Worm (Caenorhabditis elegans) whole organism, L2 larva: ENCODE data around the gene ergi-2.

ENCODE experiments used
- C34F6.9 ChIP-seq: fragments of 150-350 bp; optimal IDR thresholded peaks from 2 replicates; lab custom pipeline; 2014; ENCODE audit warnings: missing biosample characterization, missing genetic modification characterization
- F13H6.1 ChIP-seq: sonication (generic microtip); optimal IDR thresholded peaks from 2 replicates; lab custom pipeline; 2016; ENCODE audit warnings: missing genetic modification characterization, missing compliant biosample characterization
- R02D3.7 ChIP-seq: fragments of 150-350 bp; optimal IDR thresholded peaks from 2 replicates; lab custom pipeline; 2014; ENCODE audit warnings: missing biosample characterization, missing genetic modification characterization
- Y55F3AM.14 ChIP-seq: fragments of 200-800 bp; sonication (Bioruptor generic); optimal IDR thresholded peaks from 2 replicates; lab custom pipeline; 2018; ENCODE audit warnings: mild to moderate bottlenecking, missing genetic modification characterization, missing compliant biosample characterization
- ZK546.5 ChIP-seq: sonication (generic microtip); optimal IDR thresholded peaks from 2 replicates; lab custom pipeline; 2017; ENCODE audit warnings: missing biosample characterization, missing genetic modification characterization
- alr-1 ChIP-seq: fragments of 150-350 bp; optimal IDR thresholded peaks from 2 replicates; lab custom pipeline; 2014; ENCODE audit warnings: missing biosample characterization, missing genetic modification characterization
- aly-2 ChIP-seq: fragments of 150-350 bp; optimal IDR thresholded peaks from 2 replicates; lab custom pipeline; 2014; ENCODE audit warnings: missing biosample characterization, missing genetic modification characterization
- ama-1 ChIP-seq: fragments of 150-350 bp; optimal IDR thresholded peaks from 2 replicates; lab custom pipeline; 2018; ENCODE audit warnings: inconsistent platforms
- blmp-1 ChIP-seq: sonication (generic microtip); optimal IDR thresholded peaks from 2 replicates; lab custom pipeline; 2017; ENCODE audit warnings: missing genetic modification characterization, mild to moderate bottlenecking, missing compliant biosample characterization, antibody characterized with exemption, moderate library complexity; ENCODE audit not compliant: insufficient read depth
- ceh-16 ChIP-seq: fragments of 150-350 bp; optimal IDR thresholded peaks from 2 replicates; lab custom pipeline; 2014; ENCODE audit warnings: missing biosample characterization, missing genetic modification characterization
- ceh-82 ChIP-seq: fragments of 150-350 bp; optimal IDR thresholded peaks from 2 replicates; lab custom pipeline; 2014; ENCODE audit warnings: missing biosample characterization, missing genetic modification characterization
- crh-2 ChIP-seq: sonication (generic microtip); optimal IDR thresholded peaks from 2 replicates; lab custom pipeline; 2017; ENCODE audit warnings: missing biosample characterization, missing genetic modification characterization
- dmd-4 ChIP-seq: sonication (generic microtip); optimal IDR thresholded peaks from 2 replicates; lab custom pipeline; 2017; ENCODE audit warnings: missing biosample characterization, missing genetic modification characterization
- egl-27 ChIP-seq: sonication (generic microtip); optimal IDR thresholded peaks from 3 replicates; lab custom pipeline; 2017; ENCODE audit warnings: missing biosample characterization, missing genetic modification reagents, missing genetic modification characterization
- elt-1 ChIP-seq: fragments of 150-350 bp; optimal IDR thresholded peaks from 2 replicates; lab custom pipeline; 2014; ENCODE audit warnings: missing biosample characterization, missing genetic modification characterization
- elt-3 ChIP-seq: sonication (generic microtip); optimal IDR thresholded peaks from 2 replicates; lab custom pipeline; 2017; ENCODE audit warnings: missing biosample characterization, missing genetic modification characterization
- fos-1 ChIP-seq: fragments of 150-350 bp; optimal IDR thresholded peaks from 2 replicates; lab custom pipeline; 2014; ENCODE audit warnings: missing biosample characterization, missing genetic modification characterization
- gmeb-1 ChIP-seq: fragments of 150-350 bp; optimal IDR thresholded peaks from 2 replicates; lab custom pipeline; 2014; ENCODE audit warnings: missing biosample characterization, missing genetic modification characterization
- lin-11 ChIP-seq: fragments of 150-350 bp; sonication (generic microtip); optimal IDR thresholded peaks from 2 replicates; lab custom pipeline; 2014; ENCODE audit warnings: missing biosample characterization, missing genetic modification characterization, inconsistent platforms, mixed read lengths
- lin-13 ChIP-seq: fragments of 150-350 bp; optimal IDR thresholded peaks from 2 replicates; lab custom pipeline; 2014; ENCODE audit warnings: missing biosample characterization, missing genetic modification reagents, missing genetic modification characterization
- lin-39 ChIP-seq: fragments of 150-350 bp; optimal IDR thresholded peaks from 2 replicates; lab custom pipeline; 2014; ENCODE audit warnings: missing biosample characterization, missing genetic modification reagents, missing genetic modification characterization
- lsy-2 ChIP-seq, 2 experiments: fragments of 150-350 bp in 1 of 2; sonication (generic microtip) in 1 of 2; optimal IDR thresholded peaks; 2 replicates each; lab custom pipeline; 2014 to 2017; ENCODE audit warnings: missing biosample characterization in 2 of 2, missing genetic modification characterization in 2 of 2
- mab-5 ChIP-seq: fragments of 150-350 bp; optimal IDR thresholded peaks from 2 replicates; lab custom pipeline; 2014; ENCODE audit warnings: missing biosample characterization, missing genetic modification characterization
- mbf-1 ChIP-seq: sonication (generic microtip); optimal IDR thresholded peaks from 2 replicates; lab custom pipeline; 2017; ENCODE audit warnings: missing biosample characterization, missing genetic modification characterization
- mdl-1 ChIP-seq, 2 experiments: fragments of 150-350 bp in 1 of 2; sonication (generic microtip) in 1 of 2; optimal IDR thresholded peaks; 2 replicates each; lab custom pipeline; 2017; ENCODE audit warnings: missing biosample characterization in 2 of 2, missing genetic modification characterization in 2 of 2
- nhr-10 ChIP-seq: sonication (generic microtip); optimal IDR thresholded peaks from 2 replicates; lab custom pipeline; 2017; ENCODE audit warnings: missing biosample characterization, missing genetic modification characterization
- nhr-11 ChIP-seq: fragments of 150-350 bp; optimal IDR thresholded peaks from 2 replicates; lab custom pipeline; 2014; ENCODE audit warnings: missing biosample characterization, missing genetic modification characterization
- nhr-12 ChIP-seq: fragments of 150-350 bp; optimal IDR thresholded peaks from 2 replicates; lab custom pipeline; 2014; ENCODE audit warnings: missing biosample characterization, missing genetic modification characterization
- nhr-129 ChIP-seq: fragments of 150-350 bp; optimal IDR thresholded peaks from 2 replicates; lab custom pipeline; 2014; ENCODE audit warnings: missing biosample characterization, missing genetic modification characterization
- nhr-21 ChIP-seq: fragments of 150-350 bp; optimal IDR thresholded peaks from 2 replicates; lab custom pipeline; 2014; ENCODE audit warnings: missing biosample characterization, missing genetic modification characterization
- nhr-23 ChIP-seq: fragments of 150-350 bp; optimal IDR thresholded peaks from 2 replicates; lab custom pipeline; 2014; ENCODE audit warnings: missing biosample characterization, missing genetic modification reagents, missing genetic modification characterization
- nhr-237 ChIP-seq: fragments of 150-350 bp; optimal IDR thresholded peaks from 2 replicates; lab custom pipeline; 2014; ENCODE audit warnings: missing biosample characterization, missing genetic modification characterization
- nhr-25 ChIP-seq: fragments of 150-350 bp; sonication (generic microtip); optimal IDR thresholded peaks from 3 replicates; lab custom pipeline; 2014; ENCODE audit warnings: missing biosample characterization, missing genetic modification characterization
- nhr-6 ChIP-seq: fragments of 150-350 bp; optimal IDR thresholded peaks from 2 replicates; lab custom pipeline; 2014; ENCODE audit warnings: missing biosample characterization, missing genetic modification characterization
- nhr-77 ChIP-seq: fragments of 150-350 bp; optimal IDR thresholded peaks from 2 replicates; lab custom pipeline; 2014; ENCODE audit warnings: missing biosample characterization, missing genetic modification characterization
- peb-1 ChIP-seq: fragments of 150-350 bp; optimal IDR thresholded peaks from 2 replicates; lab custom pipeline; 2014; ENCODE audit warnings: missing biosample characterization, missing genetic modification characterization
- sem-4 ChIP-seq: fragments of 150-350 bp; optimal IDR thresholded peaks from 2 replicates; lab custom pipeline; 2014; ENCODE audit warnings: missing biosample characterization, missing genetic modification reagents, missing genetic modification characterization
- skn-1 ChIP-seq: sonication (generic microtip); optimal IDR thresholded peaks from 2 replicates; lab custom pipeline; 2017; ENCODE audit warnings: missing biosample characterization, missing genetic modification characterization
- sma-3 ChIP-seq: sonication (generic microtip); optimal IDR thresholded peaks from 2 replicates; lab custom pipeline; 2016; ENCODE audit warnings: missing genetic modification reagents, missing genetic modification characterization, missing compliant biosample characterization
- sma-9 ChIP-seq, 2 experiments: fragments of 150-350 bp in 1 of 2; sonication (generic microtip) in 1 of 2; optimal IDR thresholded peaks; 2 replicates each; lab custom pipeline; 2014 to 2016; ENCODE audit warnings: missing genetic modification characterization in 2 of 2, mild to moderate bottlenecking in 1 of 2, missing biosample characterization in 1 of 2, missing compliant biosample characterization in 1 of 2, missing genetic modification reagents in 1 of 2, moderate library complexity in 1 of 2
- snpc-4 ChIP-seq: fragments of 150-350 bp; optimal IDR thresholded peaks from 2 replicates; lab custom pipeline; 2014; ENCODE audit warnings: missing biosample characterization, missing genetic modification characterization
- unc-39 ChIP-seq: fragments of 150-350 bp; optimal IDR thresholded peaks from 2 replicates; lab custom pipeline; 2014; ENCODE audit warnings: missing biosample characterization, missing genetic modification characterization
- unc-55 ChIP-seq: fragments of 150-350 bp; sonication (generic microtip); optimal IDR thresholded peaks from 3 replicates; lab custom pipeline; 2014; ENCODE audit warnings: missing biosample characterization, missing genetic modification reagents, missing genetic modification characterization
- unc-62 ChIP-seq: fragments of 150-350 bp; optimal IDR thresholded peaks from 2 replicates; lab custom pipeline; 2014; ENCODE audit warnings: missing biosample characterization, missing genetic modification reagents, missing genetic modification characterization
- zag-1 ChIP-seq: fragments of 150-350 bp; optimal IDR thresholded peaks from 2 replicates; lab custom pipeline; 2014; ENCODE audit warnings: missing biosample characterization, missing genetic modification characterization
- ztf-1 ChIP-seq: fragments of 200-800 bp; sonication (Bioruptor generic); conservative IDR thresholded peaks from 2 replicates; pipeline ENCODE4 v1.3.6; 2022; ENCODE audit warnings: missing genetic modification characterization, missing compliant biosample characterization
- ztf-11 ChIP-seq: sonication (generic microtip); optimal IDR thresholded peaks from 2 replicates; lab custom pipeline; 2017; ENCODE audit warnings: missing biosample characterization, missing genetic modification characterization
- ztf-4 ChIP-seq: fragments of 150-350 bp; optimal IDR thresholded peaks from 2 replicates; lab custom pipeline; 2014; ENCODE audit warnings: missing biosample characterization, missing genetic modification characterization

Gene ergi-2

ce11 chrX:14973085-14973484 is 34.0 kb downstream of the ergi-2 start:
- no peak for TF ChIP-seq egl-27 (tag; lab: Kevin White, UChicago)
- TF ChIP-seq skn-1 (tag; lab: Kevin White, UChicago), result no peak
- TF ChIP-seq nhr-237, result no peak
- TF ChIP-seq unc-55 (GFP tag; lab: Kevin White, UChicago), result no peak
- no peak for TF ChIP-seq ama-1 (lab: Kevin White, UChicago)
- TF ChIP-seq nhr-10 (tag; lab: Kevin White, UChicago), result no peak
- no peak for TF ChIP-seq C34F6.9 (tag; lab: Kevin White, UChicago)
- no peak for TF ChIP-seq alr-1 (tag; lab: Kevin White, UChicago)
- TF ChIP-seq peb-1 (tag; lab: Kevin White, UChicago), result no peak
- no peak for TF ChIP-seq lin-39 (tag; lab: Kevin White, UChicago)
- TF ChIP-seq elt-1 (tag; lab: Kevin White, UChicago), result no peak
- TF ChIP-seq crh-2 (tag; lab: Kevin White, UChicago), result no peak

- TF ChIP-seq unc-62 (GFP tag; lab: Kevin White, UChicago) (no peak), nhr-11 (tag; lab: Kevin White, UChicago) (no peak), snpc-4 (tag; lab: Kevin White, UChicago) (no peak), mdl-1 (tag; optimal IDR thresholded peaks at IDR 0.05; lab: Kevin White, UChicago) (no peak), sma-3 (GFP tag; lab: Kevin White, UChicago) (no peak), C34F6.9 (tag; lab: Kevin White, UChicago) (peak; percentile 60), sem-4 (tag; lab: Kevin White, UChicago) (no peak), ZK546.5 (tag; lab: Kevin White, UChicago) (no peak), elt-3 (tag; lab: Kevin White, UChicago) (no peak), ztf-1 (no peak), nhr-237 (no peak), nhr-12 (no peak), ztf-4 (tag; lab: Kevin White, UChicago) (no peak), elt-1 (tag; lab: Kevin White, UChicago) (no peak), crh-2 (tag; lab: Kevin White, UChicago) (peak; percentile 11), nhr-10 (tag; lab: Kevin White, UChicago) (no peak), unc-39 (no peak), nhr-25 (no peak), lsy-2 (tag; optimal IDR thresholded peaks at IDR 0.05; lab: Kevin White, UChicago) (peak in 1 of 2 experiments; percentile 35), nhr-23 (tag; lab: Kevin White, UChicago) (no peak), nhr-21 (no peak), R02D3.7 (tag; lab: Kevin White, UChicago) (no peak), ztf-11 (tag; lab: Kevin White, UChicago) (no peak), mab-5 (tag; lab: Kevin White, UChicago) (peak; percentile 5), lin-39 (tag; lab: Kevin White, UChicago) (no peak), F13H6.1 (tag; lab: Kevin White, UChicago) (no peak), ceh-82 (tag; lab: Kevin White, UChicago) (no peak), mbf-1 (tag; lab: Kevin White, UChicago) (no peak), dmd-4 (no peak), nhr-77 (tag; lab: Kevin White, UChicago) (no peak), lin-11 (tag; lab: Kevin White, UChicago) (peak; percentile 12), gmeb-1 (tag; lab: Kevin White, UChicago) (no peak), egl-27 (tag; lab: Kevin White, UChicago) (no peak), fos-1 (tag; lab: Kevin White, UChicago) (peak; percentile 20), nhr-6 (tag; lab: Kevin White, UChicago) (no peak), ama-1 (lab: Kevin White, UChicago) (no peak), ceh-16 (no peak), alr-1 (tag; lab: Kevin White, UChicago) (no peak), skn-1 (tag; lab: Kevin White, UChicago) (no peak), peb-1 (tag; lab: Kevin White, UChicago) (no peak), blmp-1 (tag; lab: Kevin White, UChicago) (no peak), lin-13 (GFP tag; lab: Kevin White, UChicago) (peak; percentile 14), nhr-129 (peak; percentile 66), unc-55 (GFP tag; lab: Kevin White, UChicago) (peak; percentile 65), aly-2 (tag; lab: Kevin White, UChicago) (no peak), Y55F3AM.14 (GFP tag; lab: Kevin White, UChicago) (no peak), sma-9 (GFP tag; optimal IDR thresholded peaks at IDR 0.05; lab: Kevin White, UChicago) (peak; percentile 17), sma-9 (tag; optimal IDR thresholded peaks at IDR 0.05; lab: Kevin White, UChicago) (no peak), zag-1 (tag; lab: Kevin White, UChicago) (no peak)
- TF ChIP-seq, all 48 proteins: peak for 10
Observed at ce11 chrX:14970221-14970801, 36.8 kb downstream of the ergi-2 start, which contains the start of the genes flwr-1 and tbc-1. flwr-1 (minus strand) TSS chrX:14970271. tbc-1 (plus strand) TSS chrX:14970751.
